Fruit fly (Drosophila melanogaster) whole organism: Measurements from ENCODE around the gene Ppcs.

Experiments
- CG8478 ChIP-seq: fragments of >200 bp; optimal IDR thresholded peaks from 2 replicates; lab custom pipeline; 2018; ENCODE audit warnings: inconsistent platforms
- Dll ChIP-seq: fragments of >200 bp; optimal IDR thresholded peaks from 2 replicates; lab custom pipeline; 2017
- EcR ChIP-seq, 2 experiments: fragments of >200 bp; optimal IDR thresholded peaks; 2 replicates each; lab custom pipeline; 2017; ENCODE audit warnings: missing biosample characterization in 2 of 2, missing genetic modification characterization in 2 of 2, missing genetic modification reagents in 2 of 2
- pan ChIP-seq: fragments of >200 bp; optimal IDR thresholded peaks from 2 replicates; lab custom pipeline; 2017
- psq ChIP-seq: fragments of >200 bp; optimal IDR thresholded peaks from 2 replicates; lab custom pipeline; 2017
- usp ChIP-seq: fragments of >200 bp; optimal IDR thresholded peaks from 2 replicates; lab custom pipeline; 2017; ENCODE audit warnings: missing biosample characterization, missing genetic modification characterization, mixed read lengths

dm6 chr3R:19153502-19153983, 5.8 kb upstream of the Ppcs start, which contains the start of gene CG5835:
- TF ChIP-seq CG8478 (lab: Kevin White, UChicago) (no peak), pan (no peak), usp (GFP tag; lab: Kevin White, UChicago) (no peak), EcR (GFP tag; optimal IDR thresholded peaks at IDR 0.05; lab: Kevin White, UChicago) (no peak), psq (lab: Kevin White, UChicago) (no peak), Dll (no peak)
